Worm (Caenorhabditis elegans) whole organism, early embryonic: ENCODE data around the gene let-23.

Experiments used
- B0310.2 ChIP-seq: sonication (generic microtip); optimal IDR thresholded peaks from 2 replicates; lab custom pipeline; 2016; ENCODE audit warnings: mild to moderate bottlenecking, missing genetic modification characterization, missing compliant biosample characterization
- F13C5.2 ChIP-seq: sonication (generic microtip); optimal IDR thresholded peaks from 2 replicates; lab custom pipeline; 2017; ENCODE audit warnings: mild to moderate bottlenecking, missing genetic modification characterization, inconsistent platforms, missing compliant biosample characterization
- aly-1 ChIP-seq: sonication (generic microtip); optimal IDR thresholded peaks from 2 replicates; lab custom pipeline; 2016; ENCODE audit warnings: missing genetic modification characterization, missing compliant biosample characterization
- ama-1 ChIP-seq: fragments of 150-350 bp; optimal IDR thresholded peaks from 2 replicates; lab custom pipeline; 2014
- ceh-13 ChIP-seq: fragments of 200-800 bp; sonication (Bioruptor generic); optimal IDR thresholded peaks from 2 replicates; lab custom pipeline; 2018; ENCODE audit warnings: mild to moderate bottlenecking, missing genetic modification characterization, missing compliant biosample characterization
- ceh-36 ChIP-seq: sonication (generic microtip); optimal IDR thresholded peaks from 2 replicates; lab custom pipeline; 2016; ENCODE audit warnings: missing genetic modification characterization, inconsistent platforms, missing compliant biosample characterization
- flt-1 ChIP-seq: fragments of 200-800 bp; sonication (Bioruptor generic); IDR thresholded peaks from 2 replicates; pipeline ENCODE4 v1.3.6; 2022; ENCODE audit warnings: missing genetic modification characterization, missing compliant biosample characterization
- hmbx-1 ChIP-seq: sonication (generic microtip); optimal IDR thresholded peaks from 2 replicates; lab custom pipeline; 2016; ENCODE audit warnings: mild to moderate bottlenecking, missing genetic modification characterization, missing compliant biosample characterization
- hmg-4 ChIP-seq: fragments of 200-800 bp; sonication (Bioruptor generic); optimal IDR thresholded peaks from 2 replicates; lab custom pipeline; 2018; ENCODE audit warnings: mild to moderate bottlenecking, missing genetic modification characterization, missing compliant biosample characterization
- scrt-1 ChIP-seq: fragments of 200-800 bp; sonication (Bioruptor generic); IDR thresholded peaks from 2 replicates; pipeline ENCODE4 v1.3.6; 2022; ENCODE audit warnings: missing genetic modification characterization, missing compliant biosample characterization
- tbx-11 ChIP-seq: fragments of 200-800 bp; sonication (Bioruptor generic); IDR thresholded peaks from 2 replicates; pipeline ENCODE4 v1.3.6; 2022; ENCODE audit warnings: missing genetic modification characterization, missing compliant biosample characterization
- tbx-37 ChIP-seq: fragments of 200-800 bp; sonication (Bioruptor generic); conservative IDR thresholded peaks from 2 replicates; pipeline ENCODE4 v1.3.6; 2022; ENCODE audit warnings: missing genetic modification reagents, missing genetic modification characterization, missing compliant biosample characterization
- tra-4 ChIP-seq: sonication (generic microtip); optimal IDR thresholded peaks from 2 replicates; lab custom pipeline; 2017; ENCODE audit warnings: missing genetic modification characterization, missing compliant biosample characterization

- no peak for TF ChIP-seq ama-1 (lab: Kevin White, UChicago)
- no peak for TF ChIP-seq tbx-11
- no peak for TF ChIP-seq hmbx-1
- no peak for TF ChIP-seq ceh-13 (GFP tag; lab: Kevin White, UChicago)
- TF ChIP-seq tbx-37: no peak
- no peak for TF ChIP-seq flt-1 (GFP tag; lab: Robert Waterston, UW)
- TF ChIP-seq B0310.2 (tag; lab: Kevin White, UChicago): no peak
- TF ChIP-seq aly-1 (tag; lab: Kevin White, UChicago): no peak
- no peak for TF ChIP-seq hmg-4 (GFP tag; lab: Kevin White, UChicago)
- no peak for TF ChIP-seq tra-4 (tag; lab: Kevin White, UChicago)
- no peak for TF ChIP-seq scrt-1 (GFP tag; lab: Robert Waterston, UW)
- TF ChIP-seq ceh-36 (tag; lab: Kevin White, UChicago): no peak
- TF ChIP-seq F13C5.2: no peak
Observed at ce11 chrII:9246648-9247047, 49.3 kb downstream of the let-23 start, which contains the start of gene T26C5.5.
